Fruit fly (Drosophila melanogaster): ENCODE results near the gene PKD.
A peak's percentile ranks its signal among the peaks of the same experiment; 100 is the strongest.

Gene PKD

DNA sequence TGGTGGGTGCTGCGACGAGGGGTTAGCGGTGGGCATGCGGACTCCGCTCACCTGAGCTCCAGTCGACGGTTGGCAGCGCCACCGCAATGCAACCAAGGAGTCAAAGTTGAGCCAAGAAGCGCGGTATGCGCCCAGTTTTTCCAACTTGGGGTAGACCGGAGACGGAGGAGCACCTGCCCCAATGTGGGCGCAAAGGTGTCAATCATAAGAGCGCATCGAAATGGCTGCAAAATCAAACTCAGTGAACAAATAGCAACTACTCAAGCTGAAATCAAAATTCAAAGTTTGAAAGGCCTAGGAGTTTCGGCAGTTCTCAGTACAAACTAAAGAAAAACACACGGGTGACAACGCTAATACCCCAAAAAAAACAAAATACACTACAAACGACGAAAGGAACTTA is 47.5 kb upstream of the PKD start, which contains the start of gene hmw:
TSS of gene hmw (plus strand) at position 301 of the 400 bp plus-strand sequence.
- TF ChIP-seq CG8388 (GFP tag; optimal IDR thresholded peaks at IDR 0.05) (no peak), dmrt11E (tag; optimal IDR thresholded peaks at IDR 0.05) (no peak), CG8089 (GFP tag; optimal IDR thresholded peaks at IDR 0.05) (no peak), Rfx (GFP tag; IDR thresholded peaks at IDR 0.05) (peak; percentile 37; the same call in 1 of the 2 replicates), ewg (GFP tag; optimal IDR thresholded peaks at IDR 0.05) (peak; percentile 24)

DNA sequence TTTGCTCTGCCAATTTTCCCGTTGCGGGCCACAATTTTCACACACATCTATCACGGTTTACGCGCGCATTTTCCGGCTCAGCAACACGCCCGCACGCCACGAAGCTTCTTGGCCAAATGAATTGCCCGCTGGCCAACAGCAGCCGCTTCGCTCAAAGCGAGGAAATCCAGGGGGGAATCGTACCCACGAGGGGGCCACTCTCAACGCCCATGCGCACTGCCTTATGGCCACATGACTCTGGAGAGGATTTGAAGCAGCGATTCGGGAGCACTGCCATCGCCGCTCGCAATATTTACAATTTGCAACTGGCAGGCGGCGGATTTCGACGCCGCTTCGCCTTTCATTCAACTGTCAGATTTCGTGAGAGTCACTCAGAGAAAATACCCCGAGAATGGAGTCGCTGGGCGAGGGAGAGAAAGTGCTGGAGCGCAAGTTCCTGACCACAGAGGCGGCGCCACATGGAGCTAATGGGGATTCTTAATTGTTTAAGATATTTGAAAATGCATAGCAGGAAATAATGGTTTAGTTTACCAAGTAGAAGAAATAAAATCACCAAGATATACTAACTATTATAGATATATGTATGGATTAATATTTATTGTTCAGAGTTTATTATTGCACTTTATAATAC is 46.5 kb upstream of the PKD start, which contains the start of gene CG15803:
TSS of gene CG15803 (minus strand) at position 99 of the 631 bp plus-strand sequence.
- TF ChIP-seq gsb-n (tag; optimal IDR thresholded peaks at IDR 0.05) = no peak
- no peak for TF ChIP-seq CG11398 (GFP tag; optimal IDR thresholded peaks at IDR 0.05)
- TF ChIP-seq gsb (GFP tag; IDR thresholded peaks at IDR 0.05) = no peak
- TF ChIP-seq NC2β (GFP tag; optimal IDR thresholded peaks at IDR 0.05) = no peak
- TF ChIP-seq CG13296 (GFP tag; optimal IDR thresholded peaks at IDR 0.05) = no peak
- peak; percentile 76 for TF ChIP-seq abd-A (tag; optimal IDR thresholded peaks at IDR 0.05)
- TF ChIP-seq eve (GFP tag; optimal IDR thresholded peaks at IDR 0.05) = no peak
- no peak for TF ChIP-seq Rx (GFP tag; IDR thresholded peaks at IDR 0.05)
- no peak for TF ChIP-seq ssp (GFP tag; IDR thresholded peaks at IDR 0.05)
- TF ChIP-seq CG12769 (tag; optimal IDR thresholded peaks at IDR 0.05) = peak; percentile 72
- no peak for TF ChIP-seq pros (GFP tag; optimal IDR thresholded peaks at IDR 0.05)
- TF ChIP-seq CG17912 (GFP tag; optimal IDR thresholded peaks at IDR 0.05) = no peak
- TF ChIP-seq trh (GFP tag; optimal IDR thresholded peaks at IDR 0.05) = no peak
- TF ChIP-seq phol (tag; optimal IDR thresholded peaks at IDR 0.05) = no peak
- no peak for TF ChIP-seq az2 (GFP tag; optimal IDR thresholded peaks at IDR 0.05)
- TF ChIP-seq CG9437 (GFP tag; optimal IDR thresholded peaks at IDR 0.05) = no peak
- TF ChIP-seq CG1792 (GFP tag; optimal IDR thresholded peaks at IDR 0.05) = no peak
- no peak for TF ChIP-seq CG14014 (GFP tag; IDR thresholded peaks at IDR 0.05)
- no peak for TF ChIP-seq tgo (GFP tag; IDR thresholded peaks at IDR 0.05)
- TF ChIP-seq tin (GFP tag; optimal IDR thresholded peaks at IDR 0.05) = no peak
- no peak for TF ChIP-seq klu (GFP tag; IDR thresholded peaks at IDR 0.05)
- no peak for TF ChIP-seq Scr (GFP tag; IDR thresholded peaks at IDR 0.05; ENCODE audit: partially characterized antibody)
- TF ChIP-seq CG9727 (GFP tag; optimal IDR thresholded peaks at IDR 0.05) = no peak
- TF ChIP-seq Oaz (GFP tag; IDR thresholded peaks at IDR 0.05) = no peak
- no peak for TF ChIP-seq pb (GFP tag; optimal IDR thresholded peaks at IDR 0.05)
- TF ChIP-seq CG11093 (GFP tag; IDR thresholded peaks at IDR 0.05) = no peak
- TF ChIP-seq Bdp1 (GFP tag; optimal IDR thresholded peaks at IDR 0.05) = no peak
- TF ChIP-seq seq (GFP tag; IDR thresholded peaks at IDR 0.05) = peak; percentile 10; the same call in 1 of the 2 replicates
- TF ChIP-seq emc (GFP tag; optimal IDR thresholded peaks at IDR 0.05) = no peak
- peak; percentile 47; the same call in 1 of the 2 replicates for TF ChIP-seq Adf1 (GFP tag; IDR thresholded peaks at IDR 0.05)
- no peak for TF ChIP-seq Drgx (GFP tag; IDR thresholded peaks at IDR 0.05)
- no peak for TF ChIP-seq Aef1 (GFP tag; IDR thresholded peaks at IDR 0.05)
- no peak for TF ChIP-seq CG2875 (GFP tag; optimal IDR thresholded peaks at IDR 0.05)
- no peak for TF ChIP-seq CG31365 (tag; optimal IDR thresholded peaks at IDR 0.05)
- no peak for TF ChIP-seq usp (GFP tag; optimal IDR thresholded peaks at IDR 0.05)
- no peak for TF ChIP-seq Hand (GFP tag; optimal IDR thresholded peaks at IDR 0.05)
- TF ChIP-seq CG12236 (GFP tag; optimal IDR thresholded peaks at IDR 0.05) = no peak
- TF ChIP-seq ftz-f1 (GFP tag; optimal IDR thresholded peaks at IDR 0.05) = no peak
- no peak for TF ChIP-seq CG12071 (GFP tag; optimal IDR thresholded peaks at IDR 0.05)
- TF ChIP-seq cwo (GFP tag; optimal IDR thresholded peaks at IDR 0.05) = no peak
- no peak for TF ChIP-seq CG2889 (GFP tag; IDR thresholded peaks at IDR 0.05)
- TF ChIP-seq pum (GFP tag; optimal IDR thresholded peaks at IDR 0.05) = no peak
- TF ChIP-seq CG9876 (GFP tag; optimal IDR thresholded peaks at IDR 0.05) = no peak
- no peak for TF ChIP-seq H2.0 (GFP tag; IDR thresholded peaks at IDR 0.05)
- no peak for TF ChIP-seq h (optimal IDR thresholded peaks at IDR 0.05)
- TF ChIP-seq CG16779 (GFP tag; IDR thresholded peaks at IDR 0.05) = no peak
